ENCODE assay signal across 6 fruit fly cellular contexts in genomic region chrX:15592822-15593476, dm6.
A peak's percentile ranks its signal among the peaks of the same experiment; 100 is the strongest.
TF ChIP-seq lines count a peak whose summit lies in the region.

No protein-coding gene starts in this region.

- no peak for TF ChIP-seq CTCF in whole organism, embryonic (GFP tag; optimal IDR thresholded peaks at IDR 0.05; lab: Kevin White, UChicago)

TF ChIP-seq in whole organism, 6 proteins besides CTCF, POLR2A, EP300 and RAD21:
- TF ChIP-seq CG8478 (optimal IDR thresholded peaks at IDR 0.05; lab: Kevin White, UChicago) (no peak), Dll (optimal IDR thresholded peaks at IDR 0.05; lab: Kevin White, UChicago) (peak; percentile 31)

TF ChIP-seq in whole organism, adult, 20 proteins besides CTCF, POLR2A, EP300 and RAD21:
- TF ChIP-seq Mnt (GFP tag; optimal IDR thresholded peaks at IDR 0.05; lab: Kevin White, UChicago) (peak; percentile 32), tj (GFP tag; optimal IDR thresholded peaks at IDR 0.05; lab: Kevin White, UChicago) (peak; percentile 97), ovo (GFP tag; optimal IDR thresholded peaks at IDR 0.05; lab: Kevin White, UChicago) (no peak)

TF ChIP-seq in whole organism, embryonic, 481 proteins besides CTCF, POLR2A, EP300 and RAD21:
- TF ChIP-seq org-1 (GFP tag; optimal IDR thresholded peaks at IDR 0.05; lab: Kevin White, UChicago), result no peak
- peak; percentile 45; the same call in 1 of the 3 replicates for TF ChIP-seq Aef1 (GFP tag; IDR thresholded peaks at IDR 0.05; lab: Robert Waterston, UW)
- TF ChIP-seq CG4360 (GFP tag; IDR thresholded peaks at IDR 0.05; lab: Robert Waterston, UW), result peak; percentile 62
- TF ChIP-seq knrl (GFP tag; IDR thresholded peaks at IDR 0.05; lab: Robert Waterston, UW; ENCODE audit: partially characterized antibody), result no peak
- no peak for TF ChIP-seq CG12769 (tag; optimal IDR thresholded peaks at IDR 0.05; lab: Kevin White, UChicago)
- TF ChIP-seq caup (GFP tag; optimal IDR thresholded peaks at IDR 0.05; lab: Kevin White, UChicago; ENCODE audit: severe bottlenecking), result no peak
- peak; percentile 18 for TF ChIP-seq exex (tag; optimal IDR thresholded peaks at IDR 0.05; lab: Kevin White, UChicago)
- no peak for TF ChIP-seq CG14050 (GFP tag; IDR thresholded peaks at IDR 0.05; lab: Robert Waterston, UW)
- TF ChIP-seq CG31365 (tag; optimal IDR thresholded peaks at IDR 0.05; lab: Kevin White, UChicago), result no peak
- peak in 1 of 2 experiments; percentile 45 for TF ChIP-seq Pdp1 (GFP tag; optimal IDR thresholded peaks at IDR 0.05; lab: Kevin White, UChicago)
- no peak for TF ChIP-seq Hmx (GFP tag; optimal IDR thresholded peaks at IDR 0.05; lab: Kevin White, UChicago)
- TF ChIP-seq CG16815 (GFP tag; optimal IDR thresholded peaks at IDR 0.05; lab: Kevin White, UChicago), result no peak
- no peak for TF ChIP-seq trem (tag; optimal IDR thresholded peaks at IDR 0.05; lab: Kevin White, UChicago)
- no peak for TF ChIP-seq oc (tag; optimal IDR thresholded peaks at IDR 0.05; lab: Kevin White, UChicago)
- TF ChIP-seq CG8290 (GFP tag; optimal IDR thresholded peaks at IDR 0.05; lab: Kevin White, UChicago), result no peak
- no peak for TF ChIP-seq CG8290 (tag; optimal IDR thresholded peaks at IDR 0.05; lab: Kevin White, UChicago)
- TF ChIP-seq Vsx1 (GFP tag; optimal IDR thresholded peaks at IDR 0.05; lab: Kevin White, UChicago), result peak; percentile 37
- no peak for TF ChIP-seq CG34376 (GFP tag; optimal IDR thresholded peaks at IDR 0.05; lab: Kevin White, UChicago)
- TF ChIP-seq CG4404 (GFP tag; IDR thresholded peaks at IDR 0.05; lab: Robert Waterston, UW), result no peak
- no peak for TF ChIP-seq Abd-B (GFP tag; optimal IDR thresholded peaks at IDR 0.05; lab: Kevin White, UChicago)
- peak; percentile 82 for TF ChIP-seq cg (GFP tag; optimal IDR thresholded peaks at IDR 0.05; lab: Kevin White, UChicago)
- no peak for TF ChIP-seq tup (GFP tag; optimal IDR thresholded peaks at IDR 0.05; lab: Kevin White, UChicago)

TF ChIP-seq in whole organism, prepupa, 60 proteins besides CTCF, POLR2A, EP300 and RAD21:
- no peak for TF ChIP-seq CG11902 (GFP tag; optimal IDR thresholded peaks at IDR 0.05; lab: Kevin White, UChicago)
- TF ChIP-seq CG8632 (GFP tag; optimal IDR thresholded peaks at IDR 0.05; lab: Kevin White, UChicago), result no peak
- TF ChIP-seq fd59A (GFP tag; optimal IDR thresholded peaks at IDR 0.05; lab: Kevin White, UChicago), result no peak
- no peak for TF ChIP-seq CG34406 (GFP tag; optimal IDR thresholded peaks at IDR 0.05; lab: Kevin White, UChicago)
- TF ChIP-seq vri (GFP tag; optimal IDR thresholded peaks at IDR 0.05; lab: Kevin White, UChicago), result peak; percentile 51
- TF ChIP-seq CG7368 (GFP tag; optimal IDR thresholded peaks at IDR 0.05; lab: Kevin White, UChicago), result no peak
- no peak for TF ChIP-seq CG11762 (GFP tag; optimal IDR thresholded peaks at IDR 0.05; lab: Kevin White, UChicago; ENCODE audit: insufficient read depth)
- no peak for TF ChIP-seq CG10669 (GFP tag; optimal IDR thresholded peaks at IDR 0.05; lab: Kevin White, UChicago)
- no peak for TF ChIP-seq Sox15 (GFP tag; optimal IDR thresholded peaks at IDR 0.05; lab: Kevin White, UChicago)
- no peak for TF ChIP-seq CG9139 (GFP tag; optimal IDR thresholded peaks at IDR 0.05; lab: Kevin White, UChicago)
- no peak for TF ChIP-seq svp (GFP tag; lab: Kevin White, UChicago)
- TF ChIP-seq Blimp-1 (GFP tag; optimal IDR thresholded peaks at IDR 0.05; lab: Kevin White, UChicago), result no peak
- no peak for TF ChIP-seq Eip93F (GFP tag; optimal IDR thresholded peaks at IDR 0.05; lab: Kevin White, UChicago)
- TF ChIP-seq CG6276 (GFP tag; optimal IDR thresholded peaks at IDR 0.05; lab: Kevin White, UChicago), result no peak
- no peak for TF ChIP-seq Lpt (GFP tag; optimal IDR thresholded peaks at IDR 0.05; lab: Kevin White, UChicago)
- TF ChIP-seq fkh (GFP tag; optimal IDR thresholded peaks at IDR 0.05; lab: Kevin White, UChicago), result peak; percentile 20

TF ChIP-seq in whole organism, pupa, 21 proteins besides CTCF, POLR2A, EP300 and RAD21:
- no peak for TF ChIP-seq Pif1A (GFP tag; optimal IDR thresholded peaks at IDR 0.05; lab: Kevin White, UChicago)
- TF ChIP-seq CG13204 (GFP tag; optimal IDR thresholded peaks at IDR 0.05; lab: Kevin White, UChicago), result no peak
- TF ChIP-seq CG8159 (tag; optimal IDR thresholded peaks at IDR 0.05; lab: Kevin White, UChicago), result no peak
- TF ChIP-seq EcR (GFP tag; optimal IDR thresholded peaks at IDR 0.05; lab: Kevin White, UChicago), result peak; percentile 33
- TF ChIP-seq CG32121 (GFP tag; IDR thresholded peaks at IDR 0.05; lab: Robert Waterston, UW), result no peak

TF ChIP-seq in whole organism, wandering third instar larva, 38 proteins besides CTCF, POLR2A, EP300 and RAD21:
- TF ChIP-seq Hr83 (GFP tag; optimal IDR thresholded peaks at IDR 0.05; lab: Kevin White, UChicago; ENCODE audit: poor library complexity, severe bottlenecking) (peak; percentile 9), CG32264 (GFP tag; optimal IDR thresholded peaks at IDR 0.05; lab: Kevin White, UChicago) (no peak), woc (GFP tag; optimal IDR thresholded peaks at IDR 0.05; lab: Kevin White, UChicago) (no peak), CrebA (GFP tag; optimal IDR thresholded peaks at IDR 0.05; lab: Kevin White, UChicago; ENCODE audit: borderline replicate concordance) (no peak)
TF ChIP-seq in whole organism, wandering third instar larva: peak in this region for 1.
